Worm (Caenorhabditis elegans): ENCODE data around the gene M02D8.6.

M02D8.6 gene

ce11 chrX:8712662-8713061 is 19.1 kb downstream of the M02D8.6 start (continued):
- TF ChIP-seq mxl-2 (GFP tag; conservative IDR thresholded peaks at IDR 0.05), result no peak
- TF ChIP-seq nhr-6 (tag; optimal IDR thresholded peaks at IDR 0.05), result peak; percentile 38
- no peak for TF ChIP-seq ceh-62 (tag; optimal IDR thresholded peaks at IDR 0.05)
- TF ChIP-seq lsy-2 (tag; optimal IDR thresholded peaks at IDR 0.05), result peak in 1 of 2 experiments; percentile 4
- TF ChIP-seq hlh-11 (tag; optimal IDR thresholded peaks at IDR 0.05), result peak; percentile 72
- no peak for TF ChIP-seq arid-1 (GFP tag; conservative IDR thresholded peaks at IDR 0.05)

DNA sequence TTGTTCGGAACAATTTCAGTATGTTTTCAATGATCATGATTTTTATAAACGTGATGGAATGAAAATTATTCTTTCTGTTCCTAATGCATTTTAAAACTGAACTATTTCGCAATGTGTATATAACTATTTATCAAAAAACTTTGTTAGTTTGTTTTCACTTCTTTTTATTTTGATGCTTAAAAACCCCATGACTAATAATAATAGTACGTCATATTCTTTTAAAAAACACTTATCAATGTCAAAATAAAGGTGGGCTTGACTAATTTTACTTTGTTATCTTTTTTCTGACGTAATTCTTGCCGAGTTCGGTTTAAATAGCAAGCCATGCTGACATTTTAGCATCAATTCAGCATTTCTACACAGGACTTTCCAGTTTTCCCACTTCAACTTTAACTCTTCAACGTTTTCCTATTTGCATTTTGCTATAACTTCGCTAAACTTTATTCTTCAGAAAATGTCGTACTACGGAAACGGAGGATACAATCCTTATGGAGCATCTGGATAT is 20.5 kb downstream of the M02D8.6 start, which contains the start of gene F53A9.1:
TSS of gene F53A9.1 (plus strand) at position 455 of the 505 bp plus-strand sequence.
- TF ChIP-seq dve-1 (tag; optimal IDR thresholded peaks at IDR 0.05; ENCODE audit: insufficient read depth) (peak; percentile 38), daf-16 (GFP tag; optimal IDR thresholded peaks at IDR 0.05) (no peak), daf-16 (tag; optimal IDR thresholded peaks at IDR 0.05) (peak; percentile 62), hmg-1.1 (GFP tag; IDR thresholded peaks at IDR 0.05) (no peak), unc-62 (GFP tag; optimal IDR thresholded peaks at IDR 0.05 in 1 of 2) (peak in 1 of 2 experiments; percentile 75), unc-62 (tag; optimal IDR thresholded peaks at IDR 0.05) (no peak), hlh-11 (tag; optimal IDR thresholded peaks at IDR 0.05) (no peak)

DNA sequence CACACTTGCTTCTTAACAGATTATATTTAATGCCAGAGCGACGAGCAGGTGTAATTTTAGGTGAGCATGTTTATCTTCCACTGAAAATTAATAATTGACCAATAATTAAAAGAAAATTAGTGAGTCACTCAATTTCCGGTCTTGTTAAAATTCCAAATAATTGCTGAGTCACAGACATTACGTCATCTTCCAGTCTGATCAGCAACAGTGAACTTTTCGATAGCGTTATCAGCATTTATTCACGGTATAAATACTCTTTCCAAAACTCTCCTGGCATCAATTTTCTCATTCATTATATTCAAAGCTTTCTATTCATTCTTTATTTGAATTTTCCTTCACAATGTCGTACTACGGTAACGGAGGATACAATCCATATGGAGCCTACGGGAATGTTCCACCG is 22.3 kb downstream of the M02D8.6 start, which contains the start of gene kreg-1:
TSS of gene kreg-1 (plus strand) at position 341 of the 400 bp plus-strand sequence.
- TF ChIP-seq nhr-42 (GFP tag; IDR thresholded peaks at IDR 0.05) (no peak), pqm-1 (tag; optimal IDR thresholded peaks at IDR 0.05) (peak; percentile 32), ceh-28 (tag; optimal IDR thresholded peaks at IDR 0.05) (no peak), lsy-2 (tag; optimal IDR thresholded peaks at IDR 0.05) (no peak), Y5F2A.4 (GFP tag; optimal IDR thresholded peaks at IDR 0.05) (no peak), lim-7 (GFP tag; IDR thresholded peaks at IDR 0.05) (no peak), mes-2 (tag; optimal IDR thresholded peaks at IDR 0.05; ENCODE audit: poor library complexity, severe bottlenecking) (no peak), saeg-2 (GFP tag; IDR thresholded peaks at IDR 0.05) (no peak), nhr-28 (tag; optimal IDR thresholded peaks at IDR 0.05) (no peak), snpc-1.2 (GFP tag; IDR thresholded peaks at IDR 0.05) (no peak), snpc-4 (tag; optimal IDR thresholded peaks at IDR 0.05) (no peak), madf-9 (GFP tag; conservative IDR thresholded peaks at IDR 0.05) (no peak), dmd-6 (GFP tag; IDR thresholded peaks at IDR 0.05) (peak; percentile 11; the same call in 1 of the 2 replicates), T20F7.1 (GFP tag; optimal IDR thresholded peaks at IDR 0.05) (no peak), cey-2 (tag; optimal IDR thresholded peaks at IDR 0.05; ENCODE audit: borderline replicate concordance, insufficient read depth) (no peak), ces-1 (GFP tag; optimal IDR thresholded peaks at IDR 0.05) (no peak)

DNA sequence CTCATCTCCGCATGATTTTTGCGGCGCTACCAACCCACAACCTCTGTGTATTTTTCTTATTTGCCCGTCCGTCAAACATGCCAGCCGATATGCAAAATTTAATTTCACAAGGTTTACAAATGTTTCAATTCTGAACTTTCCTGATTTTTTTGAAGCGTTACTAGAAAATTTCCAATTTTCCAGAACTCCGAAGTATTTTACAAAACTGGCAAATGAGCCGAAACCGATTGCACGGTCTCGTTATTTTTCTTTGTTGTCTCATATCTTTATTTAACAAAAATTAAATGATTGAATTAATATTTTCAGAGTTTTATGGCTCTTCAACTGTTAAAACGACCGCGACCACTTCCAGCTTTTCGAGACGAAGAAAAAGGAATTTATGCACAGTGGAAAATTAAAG is 23.7 kb downstream of the M02D8.6 start, which contains the start of gene F53A9.3:
TSS of gene F53A9.3 (plus strand) at position 301 of the 400 bp plus-strand sequence.
- TF ChIP-seq F49E8.2 (tag; optimal IDR thresholded peaks at IDR 0.05; ENCODE audit: borderline replicate concordance) (no peak), T26A8.4 (GFP tag; IDR thresholded peaks at IDR 0.05) (no peak), Y75B8A.6 (GFP tag; IDR thresholded peaks at IDR 0.05) (no peak), hmg-1.1 (GFP tag; IDR thresholded peaks at IDR 0.05) (no peak), nhr-42 (GFP tag; IDR thresholded peaks at IDR 0.05) (no peak), madf-5 (GFP tag; IDR thresholded peaks at IDR 0.05) (no peak), daf-8 (GFP tag; IDR thresholded peaks at IDR 0.05) (no peak), spr-3 (GFP tag; optimal IDR thresholded peaks at IDR 0.05) (no peak)

ce11 chrX:8704830-8705229 is 26.9 kb downstream of the M02D8.6 start:
- TF ChIP-seq aha-1 (tag), result peak; percentile 90
- TF ChIP-seq mdl-1 (tag; optimal IDR thresholded peaks at IDR 0.05), result no peak

All from whole organism, L4 larva.